Fruit fly (Drosophila melanogaster): ENCODE measurements around the gene Sr-CIV.

The Sr-CIV gene

dm6 chr2L:3475948-3476347, 47.9 kb downstream of the Sr-CIV start (continued):
- TF ChIP-seq CG9215 (GFP tag; IDR thresholded peaks at IDR 0.05) (peak; percentile 62), CG1603 (tag; optimal IDR thresholded peaks at IDR 0.05) (peak; percentile 51), Dll (GFP tag; IDR thresholded peaks at IDR 0.05; ENCODE audit: partially characterized antibody) (no peak), zen2 (GFP tag; IDR thresholded peaks at IDR 0.05; ENCODE audit: partially characterized antibody) (no peak), CG12155 (GFP tag; optimal IDR thresholded peaks at IDR 0.05) (peak; percentile 53), danr (GFP tag; IDR thresholded peaks at IDR 0.05) (peak; percentile 56; the same call in 1 of the 2 replicates), tup (GFP tag; optimal IDR thresholded peaks at IDR 0.05) (no peak), nerfin-1 (tag; optimal IDR thresholded peaks at IDR 0.05) (no peak), maf-S (GFP tag; optimal IDR thresholded peaks at IDR 0.05) (peak; percentile 27), vfl (GFP tag; optimal IDR thresholded peaks at IDR 0.05) (peak; percentile 31), pros (GFP tag; optimal IDR thresholded peaks at IDR 0.05) (no peak), zfh2 (GFP tag; optimal IDR thresholded peaks at IDR 0.05) (peak; percentile 56), CG9609 (GFP tag; optimal IDR thresholded peaks at IDR 0.05) (peak; percentile 10), D19B (GFP tag; optimal IDR thresholded peaks at IDR 0.05) (peak; percentile 51), Xbp1 (GFP tag; optimal IDR thresholded peaks at IDR 0.05) (peak; percentile 57), pho (GFP tag; optimal IDR thresholded peaks at IDR 0.05) (peak; percentile 44), CG6254 (GFP tag; optimal IDR thresholded peaks at IDR 0.05) (no peak), onecut (GFP tag; IDR thresholded peaks at IDR 0.05) (peak; percentile 20; the same call in 1 of the 2 replicates), CG14441 (GFP tag; IDR thresholded peaks at IDR 0.05) (0 out of 2 replicates have a peak, but pooled peaks have one; percentile 54), Hmx (GFP tag; optimal IDR thresholded peaks at IDR 0.05) (peak; percentile 53), slp2 (GFP tag; optimal IDR thresholded peaks at IDR 0.05) (peak; percentile 2), E2f1 (GFP tag; IDR thresholded peaks at IDR 0.05) (0 out of 2 replicates have a peak, but pooled peaks have one; percentile 54), ci (GFP tag; IDR thresholded peaks at IDR 0.05) (peak; percentile 40), CG3281 (GFP tag; optimal IDR thresholded peaks at IDR 0.05) (peak; percentile 65), Atf6 (GFP tag; IDR thresholded peaks at IDR 0.05) (peak; percentile 65; the same call in 1 of the 2 replicates), Med (GFP tag) (peak; percentile 77), HLH54F (GFP tag; optimal IDR thresholded peaks at IDR 0.05) (peak; percentile 53), Eip74EF (GFP tag; optimal IDR thresholded peaks at IDR 0.05) (peak in 1 of 2 experiments; percentile 54), en (GFP tag; optimal IDR thresholded peaks at IDR 0.05) (peak; percentile 18), HmgZ (tag; optimal IDR thresholded peaks at IDR 0.05) (peak; percentile 67), salm (tag; optimal IDR thresholded peaks at IDR 0.05) (peak; percentile 24), CG10267 (tag; optimal IDR thresholded peaks at IDR 0.05) (peak; percentile 46), bcd (GFP tag; optimal IDR thresholded peaks at IDR 0.05) (peak; percentile 49), Taf1 (GFP tag; IDR thresholded peaks at IDR 0.05) (peak; percentile 36; the same call in 1 of the 2 replicates), nau (GFP tag; optimal IDR thresholded peaks at IDR 0.05) (peak; percentile 50), lilli (GFP tag; optimal IDR thresholded peaks at IDR 0.05) (peak; percentile 71), ems (GFP tag; optimal IDR thresholded peaks at IDR 0.05) (peak; percentile 16), yki (optimal IDR thresholded peaks at IDR 0.05) (no peak), stwl (tag; optimal IDR thresholded peaks at IDR 0.05) (no peak), CG10209 (GFP tag; optimal IDR thresholded peaks at IDR 0.05) (peak; percentile 62), ssp (GFP tag; IDR thresholded peaks at IDR 0.05) (0 out of 2 replicates have a peak, but pooled peaks have one; percentile 25), odd (GFP tag; optimal IDR thresholded peaks at IDR 0.05) (peak; percentile 30), row (GFP tag; IDR thresholded peaks at IDR 0.05) (peak; percentile 82), CG4424 (GFP tag; optimal IDR thresholded peaks at IDR 0.05) (peak; percentile 71), H15 (GFP tag; IDR thresholded peaks at IDR 0.05) (0 out of 3 replicates have a peak, but pooled peaks have one; percentile 44), wor (GFP tag; IDR thresholded peaks at IDR 0.05) (peak; percentile 35; the same call in 1 of the 2 replicates), CG17568 (GFP tag; optimal IDR thresholded peaks at IDR 0.05) (peak; percentile 66), CG32772 (GFP tag; IDR thresholded peaks at IDR 0.05) (peak; percentile 7; the same call in 1 of the 2 replicates), CG30403 (GFP tag; optimal IDR thresholded peaks at IDR 0.05) (peak; percentile 82), CG3838 (GFP tag; optimal IDR thresholded peaks at IDR 0.05) (no peak), CG8388 (GFP tag; optimal IDR thresholded peaks at IDR 0.05) (peak; percentile 27)

All from whole organism, embryonic.